Worm (Caenorhabditis elegans): ENCODE data around the gene B0024.13.

DNA sequence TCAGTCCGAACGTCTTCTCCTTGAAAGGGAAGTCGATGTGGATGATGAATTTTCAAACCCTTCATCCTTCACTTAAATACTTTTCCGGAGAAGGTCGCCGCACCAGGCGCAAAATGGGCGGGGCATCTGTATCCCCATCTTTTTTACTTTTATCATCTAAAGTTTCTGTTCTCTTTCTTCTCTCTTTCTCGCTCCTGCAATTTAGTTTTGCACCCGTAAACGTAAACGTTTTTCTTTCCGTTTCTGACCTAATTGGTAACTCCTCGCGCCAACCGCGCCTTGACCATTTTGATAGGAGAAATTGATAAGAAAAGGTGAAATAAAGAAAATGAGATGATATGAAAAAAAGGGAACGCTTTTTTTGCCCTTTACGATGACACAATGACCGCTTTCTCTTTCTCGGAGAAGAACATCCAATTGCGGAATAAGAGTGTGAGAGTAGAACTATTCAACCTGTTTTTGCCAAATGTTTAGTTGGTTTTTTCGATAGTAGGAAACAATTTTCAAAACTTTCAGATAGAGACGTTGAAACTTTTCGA, 27.6 kb upstream of the B0024.13 start, which contains the start of gene col-149:
- no peak for TF ChIP-seq W03F9.2 (tag; optimal IDR thresholded peaks at IDR 0.05)
- no peak for TF ChIP-seq him-1 (tag; optimal IDR thresholded peaks at IDR 0.05)

All from whole organism, L4/young adult.